Worm (Caenorhabditis elegans) whole organism, L4 larva: Measurements from ENCODE around the gene unc-104.

Experiments used
- F26F4.8 ChIP-seq: fragments of 200-800 bp; sonication (Bioruptor generic); conservative IDR thresholded peaks from 2 replicates; pipeline ENCODE4 v1.3.6; 2022; ENCODE audit warnings: missing genetic modification characterization, missing compliant biosample characterization
- F37D6.2 ChIP-seq: sonication (generic microtip); optimal IDR thresholded peaks from 2 replicates; lab custom pipeline; 2016; ENCODE audit warnings: mild to moderate bottlenecking, missing genetic modification characterization, missing compliant biosample characterization
- T26A8.4 ChIP-seq: fragments of 200-800 bp; sonication (Bioruptor generic); IDR thresholded peaks from 2 replicates; pipeline ENCODE4 v1.3.6; 2022; ENCODE audit warnings: missing genetic modification characterization, missing compliant biosample characterization
- Y105C5A.15 ChIP-seq: fragments of 200-800 bp; sonication (Bioruptor generic); IDR thresholded peaks from 2 replicates; pipeline ENCODE4 v1.3.6; 2022; ENCODE audit warnings: missing genetic modification characterization, missing compliant biosample characterization
- Y5F2A.4 ChIP-seq: fragments of 200-800 bp; sonication (Bioruptor generic); optimal IDR thresholded peaks from 2 replicates; lab custom pipeline; 2018; ENCODE audit warnings: mild to moderate bottlenecking, missing genetic modification characterization, missing compliant biosample characterization
- Y75B8A.6 ChIP-seq: fragments of 200-800 bp; sonication (Bioruptor generic); IDR thresholded peaks from 2 replicates; pipeline ENCODE4 v1.3.6; 2022; ENCODE audit warnings: missing genetic modification reagents, missing genetic modification characterization, missing compliant biosample characterization
- ZK337.2 ChIP-seq: fragments of 200-800 bp; sonication (Bioruptor generic); IDR thresholded peaks from 2 replicates; pipeline ENCODE4 v1.3.6; 2022; ENCODE audit warnings: missing genetic modification reagents, missing genetic modification characterization, missing compliant biosample characterization
- ZK546.5 ChIP-seq, 2 experiments: sonication (generic microtip); optimal IDR thresholded peaks; 2 replicates each; lab custom pipeline; 2017; ENCODE audit warnings: missing biosample characterization in 2 of 2, missing genetic modification characterization in 2 of 2
- ama-1 ChIP-seq: fragments of 150-350 bp; optimal IDR thresholded peaks from 2 replicates; lab custom pipeline; 2014; ENCODE audit warnings: inconsistent platforms, mixed read lengths
- ceh-20 ChIP-seq: fragments of 200-800 bp; sonication (Bioruptor generic); IDR thresholded peaks from 2 replicates; pipeline ENCODE4 v1.3.6; 2022; ENCODE audit warnings: missing genetic modification reagents, missing genetic modification characterization, missing compliant biosample characterization
- ceh-28 ChIP-seq: fragments of 150-350 bp; optimal IDR thresholded peaks from 2 replicates; lab custom pipeline; 2014; ENCODE audit warnings: missing biosample characterization, missing genetic modification reagents, missing genetic modification characterization
- ceh-62 ChIP-seq: sonication (generic microtip); optimal IDR thresholded peaks from 2 replicates; lab custom pipeline; 2017; ENCODE audit warnings: missing biosample characterization, missing genetic modification characterization
- ctbp-1 ChIP-seq: fragments of 200-800 bp; sonication (Bioruptor generic); IDR thresholded peaks from 2 replicates; pipeline ENCODE4 v1.3.6; 2022; ENCODE audit warnings: missing genetic modification reagents, missing genetic modification characterization, missing compliant biosample characterization
- daf-8 ChIP-seq: fragments of 200-800 bp; sonication (Bioruptor generic); IDR thresholded peaks from 2 replicates; pipeline ENCODE4 v1.3.6; 2022; ENCODE audit warnings: missing genetic modification characterization, missing compliant biosample characterization
- dmd-8 ChIP-seq: fragments of 200-800 bp; sonication (Bioruptor generic); IDR thresholded peaks from 2 replicates; pipeline ENCODE4 v1.3.6; 2022; ENCODE audit warnings: missing genetic modification characterization, missing compliant biosample characterization
- duxl-1 ChIP-seq: sonication (generic microtip); optimal IDR thresholded peaks from 2 replicates; lab custom pipeline; 2016; ENCODE audit warnings: mild to moderate bottlenecking, missing genetic modification characterization, moderate library complexity, missing compliant biosample characterization; ENCODE audit not compliant: poor library complexity
- dve-1 ChIP-seq: sonication (generic microtip); optimal IDR thresholded peaks from 2 replicates; lab custom pipeline; 2017; ENCODE audit warnings: antibody characterized with exemption, mild to moderate bottlenecking, missing genetic modification characterization, missing compliant biosample characterization; ENCODE audit not compliant: insufficient read depth
- fkh-10 ChIP-seq: fragments of 150-350 bp; optimal IDR thresholded peaks from 2 replicates; lab custom pipeline; 2014; ENCODE audit warnings: missing biosample characterization, missing genetic modification reagents, missing genetic modification characterization
- hif-1 ChIP-seq, 2 experiments: sonication (generic microtip); optimal IDR thresholded peaks; 2 replicates each; lab custom pipeline; 2016 to 2017; ENCODE audit warnings: missing compliant biosample characterization in 2 of 2, missing genetic modification characterization in 2 of 2, missing genetic modification reagents in 2 of 2, missing genotype in 2 of 2, mild to moderate bottlenecking in 1 of 2
- hlh-11 ChIP-seq: fragments of 200-800 bp; sonication (Bioruptor generic); optimal IDR thresholded peaks from 2 replicates; lab custom pipeline; 2018; ENCODE audit warnings: mild to moderate bottlenecking, missing genetic modification characterization, missing compliant biosample characterization
- hlh-30 ChIP-seq: sonication (generic microtip); optimal IDR thresholded peaks from 2 replicates; lab custom pipeline; 2017; ENCODE audit warnings: antibody characterized with exemption, mild to moderate bottlenecking, missing genetic modification characterization, missing compliant biosample characterization; ENCODE audit not compliant: insufficient read depth
- lim-7 ChIP-seq: fragments of 200-800 bp; sonication (Bioruptor generic); IDR thresholded peaks from 2 replicates; pipeline ENCODE4 v1.3.6; 2022; ENCODE audit warnings: missing genetic modification characterization, missing compliant biosample characterization
- lin-15B ChIP-seq: fragments of 150-350 bp; sonication (generic microtip); optimal IDR thresholded peaks from 3 replicates; lab custom pipeline; 2014; ENCODE audit warnings: missing biosample characterization, missing genetic modification characterization
- lir-3 ChIP-seq: sonication (generic microtip); optimal IDR thresholded peaks from 2 replicates; lab custom pipeline; 2016; ENCODE audit warnings: mild to moderate bottlenecking, missing genetic modification characterization, missing compliant biosample characterization
- lsy-2 ChIP-seq, 2 experiments: fragments of 150-350 bp in 1 of 2; sonication (generic microtip) in 1 of 2; optimal IDR thresholded peaks; 2 replicates each; lab custom pipeline; 2014 to 2017; ENCODE audit warnings: missing biosample characterization in 2 of 2, missing genetic modification characterization in 2 of 2
- madf-9 ChIP-seq: fragments of 200-800 bp; sonication (Bioruptor generic); conservative IDR thresholded peaks from 2 replicates; pipeline ENCODE4 v1.3.6; 2022; ENCODE audit warnings: missing genetic modification reagents, missing genetic modification characterization, missing compliant biosample characterization
- mdl-1 ChIP-seq, 2 experiments: fragments of 150-350 bp in 1 of 2; sonication (generic microtip) in 1 of 2; optimal IDR thresholded peaks; 2 replicates each; lab custom pipeline; 2014 to 2017; ENCODE audit warnings: missing biosample characterization in 2 of 2, missing genetic modification characterization in 2 of 2
- mdt-29 ChIP-seq: fragments of 200-800 bp; sonication (Bioruptor generic); IDR thresholded peaks from 2 replicates; pipeline ENCODE4 v1.3.6; 2022; ENCODE audit warnings: missing genetic modification reagents, missing genetic modification characterization, missing compliant biosample characterization
- nhr-10 ChIP-seq: fragments of 150-350 bp; optimal IDR thresholded peaks from 2 replicates; lab custom pipeline; 2014; ENCODE audit warnings: missing biosample characterization, missing genetic modification characterization
- nhr-102 ChIP-seq: sonication (generic microtip); optimal IDR thresholded peaks from 2 replicates; lab custom pipeline; 2016; ENCODE audit warnings: mild to moderate bottlenecking, missing genetic modification characterization, moderate library complexity, missing compliant biosample characterization
- nhr-11 ChIP-seq: fragments of 150-350 bp; optimal IDR thresholded peaks from 2 replicates; lab custom pipeline; 2014; ENCODE audit warnings: missing biosample characterization, missing genetic modification characterization
- nhr-41 ChIP-seq: fragments of 200-800 bp; sonication (Bioruptor generic); IDR thresholded peaks from 2 replicates; pipeline ENCODE4 v1.3.6; 2022; ENCODE audit warnings: missing genetic modification reagents, missing genetic modification characterization, missing compliant biosample characterization
- nhr-42 ChIP-seq: fragments of 200-800 bp; sonication (Bioruptor generic); IDR thresholded peaks from 2 replicates; pipeline ENCODE4 v1.3.6; 2022; ENCODE audit warnings: missing genetic modification characterization, missing compliant biosample characterization
- nhr-6 ChIP-seq: fragments of 150-350 bp; optimal IDR thresholded peaks from 2 replicates; lab custom pipeline; 2014; ENCODE audit warnings: missing biosample characterization, missing genetic modification characterization
- nhr-76 ChIP-seq: fragments of 150-350 bp; optimal IDR thresholded peaks from 2 replicates; lab custom pipeline; 2014; ENCODE audit warnings: missing biosample characterization, missing genetic modification characterization
- pha-4 ChIP-seq, 2 experiments: fragments of 150-350 bp in 1 of 2; fragments of 200-800 bp in 1 of 2; sonication (Bioruptor generic) in 1 of 2; IDR thresholded peaks in 1 of 2; optimal IDR thresholded peaks in 1 of 2; 2 replicates each; pipeline versions ENCODE4 v1.3.6 to Lab custom; 2014 to 2022; ENCODE audit warnings: missing genetic modification characterization in 2 of 2, missing genetic modification reagents in 2 of 2, missing biosample characterization in 1 of 2, missing compliant biosample characterization in 1 of 2
- php-3 ChIP-seq: fragments of 200-800 bp; sonication (Bioruptor generic); IDR thresholded peaks from 2 replicates; pipeline ENCODE4 v1.3.6; 2022; ENCODE audit warnings: missing genetic modification reagents, missing genetic modification characterization, missing compliant biosample characterization
- rbr-2 ChIP-seq: sonication (generic microtip); optimal IDR thresholded peaks from 2 replicates; lab custom pipeline; 2016; ENCODE audit warnings: missing genotype, missing genetic modification characterization, missing compliant biosample characterization
- saeg-2 ChIP-seq: fragments of 200-800 bp; sonication (Bioruptor generic); IDR thresholded peaks from 2 replicates; pipeline ENCODE4 v1.3.6; 2022; ENCODE audit warnings: missing genetic modification reagents, missing genetic modification characterization, missing compliant biosample characterization
- snpc-4 ChIP-seq: fragments of 150-350 bp; optimal IDR thresholded peaks from 2 replicates; lab custom pipeline; 2014; ENCODE audit warnings: missing biosample characterization, missing genetic modification characterization
- spr-1 ChIP-seq: sonication (generic microtip); optimal IDR thresholded peaks from 2 replicates; lab custom pipeline; 2016; ENCODE audit warnings: mild to moderate bottlenecking, missing genetic modification characterization, missing compliant biosample characterization
- tag-97 ChIP-seq: fragments of 200-800 bp; sonication (Bioruptor generic); IDR thresholded peaks from 2 replicates; pipeline ENCODE4 v1.3.6; 2022; ENCODE audit warnings: missing genetic modification characterization, missing compliant biosample characterization
- unc-62 ChIP-seq, 3 experiments: fragments of 150-350 bp in 1 of 3; sonication (generic microtip); optimal IDR thresholded peaks in 2 of 3; peaks in 1 of 3; 1 replicate in 1 of 3; 2 replicates in 2 of 3; lab custom pipeline; 2014 to 2017; ENCODE audit warnings: missing biosample characterization in 3 of 3, missing genetic modification characterization in 3 of 3, missing genetic modification reagents in 3 of 3, missing genotype in 1 of 3
- vab-7 ChIP-seq: fragments of 200-800 bp; sonication (Bioruptor generic); IDR thresholded peaks from 2 replicates; pipeline ENCODE4 v1.3.6; 2022; ENCODE audit warnings: missing genetic modification reagents, missing genetic modification characterization, missing compliant biosample characterization
- zfp-3 ChIP-seq: fragments of 200-800 bp; sonication (Bioruptor generic); conservative IDR thresholded peaks from 2 replicates; pipeline ENCODE4 v1.3.6; 2022; ENCODE audit warnings: missing genetic modification reagents, missing genetic modification characterization, missing compliant biosample characterization
- ztf-11 ChIP-seq: fragments of 150-350 bp; optimal IDR thresholded peaks from 2 replicates; lab custom pipeline; 2014; ENCODE audit warnings: missing biosample characterization, missing genetic modification characterization

unc-104 gene

ce11 chrII:6992949-6993348 lies 1.8 kb upstream of the unc-104 start (continued):
- TF ChIP-seq daf-8 (GFP tag; lab: Robert Waterston, UW): no peak
- no peak for TF ChIP-seq saeg-2
- peak; percentile 57; the same call in 1 of the 2 replicates for TF ChIP-seq ctbp-1 (GFP tag; lab: Robert Waterston, UW)
- peak; percentile 43 for TF ChIP-seq F37D6.2 (tag; lab: Kevin White, UChicago)
- TF ChIP-seq ZK337.2 (GFP tag; lab: Robert Waterston, UW): no peak
- TF ChIP-seq pha-4 (GFP tag; IDR thresholded peaks at IDR 0.05; lab: Robert Waterston, UW): no peak
- no peak for TF ChIP-seq pha-4 (tag; optimal IDR thresholded peaks at IDR 0.05; lab: Kevin White, UChicago)
- TF ChIP-seq hif-1 (tag; optimal IDR thresholded peaks at IDR 0.05; lab: Kevin White, UChicago): peak in 1 of 2 experiments; percentile 33
- TF ChIP-seq mdl-1 (tag; optimal IDR thresholded peaks at IDR 0.05; lab: Kevin White, UChicago): peak in 1 of 2 experiments; percentile 5
- TF ChIP-seq Y75B8A.6 (GFP tag; lab: Robert Waterston, UW): no peak
- TF ChIP-seq duxl-1 (tag; lab: Kevin White, UChicago): no peak
- TF ChIP-seq lir-3 (tag; lab: Kevin White, UChicago): no peak
- TF ChIP-seq hlh-11 (tag; lab: Kevin White, UChicago): peak; percentile 33
- no peak for TF ChIP-seq snpc-4
- TF ChIP-seq ztf-11: no peak
- no peak for TF ChIP-seq nhr-6 (tag; lab: Kevin White, UChicago)
- no peak for TF ChIP-seq T26A8.4 (GFP tag; lab: Robert Waterston, UW)
- TF ChIP-seq php-3 (GFP tag; lab: Robert Waterston, UW): no peak
- no peak for TF ChIP-seq F26F4.8
- TF ChIP-seq dve-1: no peak
- TF ChIP-seq zfp-3 (GFP tag; lab: Robert Waterston, UW): no peak
- TF ChIP-seq Y105C5A.15: no peak
- no peak for TF ChIP-seq ama-1 (lab: Kevin White, UChicago)
- TF ChIP-seq madf-9 (GFP tag; lab: Robert Waterston, UW): no peak
- TF ChIP-seq nhr-76 (tag; lab: Kevin White, UChicago): no peak
- TF ChIP-seq ceh-62 (tag; lab: Kevin White, UChicago): no peak
- no peak for TF ChIP-seq lim-7 (GFP tag; lab: Robert Waterston, UW)
- 0 out of 2 replicates have a peak, but pooled peaks have one; percentile 37 for TF ChIP-seq nhr-42
- TF ChIP-seq nhr-11 (tag; lab: Kevin White, UChicago): peak; percentile 3
- TF ChIP-seq ceh-20: peak; percentile 77
- peak; percentile 76 for TF ChIP-seq rbr-2
- no peak for TF ChIP-seq nhr-41 (GFP tag; lab: Robert Waterston, UW)
- peak; percentile 50 for TF ChIP-seq ceh-28
- peak in 1 of 2 experiments; percentile 66 for TF ChIP-seq unc-62 (GFP tag; optimal IDR thresholded peaks at IDR 0.05 in 1 of 2; lab: Kevin White, UChicago)
- TF ChIP-seq unc-62 (tag; optimal IDR thresholded peaks at IDR 0.05; lab: Kevin White, UChicago): no peak
- TF ChIP-seq spr-1: no peak
- TF ChIP-seq nhr-102 (tag; lab: Kevin White, UChicago): no peak
- no peak for TF ChIP-seq tag-97 (GFP tag; lab: Robert Waterston, UW)
- no peak for TF ChIP-seq ZK546.5 (tag; optimal IDR thresholded peaks at IDR 0.05; lab: Kevin White, UChicago)
- TF ChIP-seq vab-7 (GFP tag; lab: Robert Waterston, UW): peak; percentile 28; the same call in 1 of the 2 replicates
- peak; percentile 87 for TF ChIP-seq fkh-10 (GFP tag; lab: Kevin White, UChicago)
- TF ChIP-seq hlh-30: peak; percentile 59
- no peak for TF ChIP-seq mdt-29 (GFP tag; lab: Robert Waterston, UW)
- TF ChIP-seq Y5F2A.4 (GFP tag; lab: Kevin White, UChicago): no peak
- TF ChIP-seq lin-15B (tag; lab: Kevin White, UChicago): no peak
- TF ChIP-seq dmd-8 (GFP tag; lab: Robert Waterston, UW): no peak
- no peak for TF ChIP-seq nhr-10 (tag; lab: Kevin White, UChicago)
- peak in 1 of 2 experiments; percentile 66 for TF ChIP-seq lsy-2 (tag; optimal IDR thresholded peaks at IDR 0.05; lab: Kevin White, UChicago)
